Fruit fly (Drosophila melanogaster) whole organism, adult: ENCODE data around the gene Decay.

Experiments
- CG11617 ChIP-seq: fragments of 200-800 bp; sonication (Bioruptor generic); optimal IDR thresholded peaks from 2 replicates; lab custom pipeline; 2017; ENCODE audit warnings: mild to moderate bottlenecking, missing biosample characterization, missing genetic modification reagents, missing genetic modification characterization
- CG12768 ChIP-seq: fragments of 200-800 bp; sonication (Bioruptor generic); optimal IDR thresholded peaks from 2 replicates; lab custom pipeline; 2017; ENCODE audit warnings: missing biosample characterization, missing genetic modification characterization, mild to moderate bottlenecking, moderate library complexity, missing genetic modification reagents
- CG14711 ChIP-seq: fragments of 200-800 bp; sonication (Bioruptor generic); optimal IDR thresholded peaks from 2 replicates; lab custom pipeline; 2018; ENCODE audit warnings: missing biosample characterization, mild to moderate bottlenecking, missing genetic modification characterization, moderate library complexity
- CG1620 ChIP-seq: fragments of 200-800 bp; sonication (Bioruptor generic); optimal IDR thresholded peaks from 2 replicates; lab custom pipeline; 2016; ENCODE audit warnings: missing biosample characterization, missing genetic modification characterization
- CG33017 ChIP-seq: fragments of 200-800 bp; sonication (Bioruptor generic); optimal IDR thresholded peaks from 2 replicates; lab custom pipeline; 2018; ENCODE audit warnings: missing biosample characterization, mild to moderate bottlenecking, missing genetic modification characterization, moderate library complexity
- CG5204 ChIP-seq: fragments of 200-800 bp; sonication (Bioruptor generic); optimal IDR thresholded peaks from 2 replicates; lab custom pipeline; 2016; ENCODE audit warnings: missing biosample characterization, missing genetic modification characterization
- CG7045 ChIP-seq: fragments of 200-800 bp; sonication (Bioruptor generic); optimal IDR thresholded peaks from 2 replicates; lab custom pipeline; 2017; ENCODE audit warnings: missing biosample characterization, mild to moderate bottlenecking, missing genetic modification characterization
- CG7101 ChIP-seq: fragments of 200-800 bp; sonication (Bioruptor generic); optimal IDR thresholded peaks from 2 replicates; lab custom pipeline; 2018; ENCODE audit warnings: missing biosample characterization, mild to moderate bottlenecking, missing genetic modification characterization, moderate library complexity
- Clk ChIP-seq: fragments of 200-800 bp; sonication (Bioruptor generic); optimal IDR thresholded peaks from 2 replicates; lab custom pipeline; 2017; ENCODE audit warnings: missing biosample characterization, missing genetic modification characterization
- Crg-1 ChIP-seq: fragments of 200-800 bp; sonication (Bioruptor generic); optimal IDR thresholded peaks from 2 replicates; lab custom pipeline; 2016; ENCODE audit warnings: missing biosample characterization, missing genetic modification characterization
- Hr96 ChIP-seq: fragments of 200-800 bp; sonication (Bioruptor generic); optimal IDR thresholded peaks from 2 replicates; lab custom pipeline; 2016; ENCODE audit warnings: missing biosample characterization, missing genetic modification characterization
- Mnt ChIP-seq: fragments of 200-800 bp; sonication (Bioruptor generic); optimal IDR thresholded peaks from 2 replicates; lab custom pipeline; 2016; ENCODE audit warnings: missing biosample characterization, mild to moderate bottlenecking, missing genetic modification characterization
- bab1 ChIP-seq: fragments of 200-800 bp; sonication (Bioruptor generic); optimal IDR thresholded peaks from 3 replicates; lab custom pipeline; 2019; ENCODE audit warnings: missing biosample characterization, mild to moderate bottlenecking, missing genetic modification characterization, moderate library complexity
- cic ChIP-seq: fragments of 200-800 bp; sonication (Bioruptor generic); optimal IDR thresholded peaks from 2 replicates; lab custom pipeline; 2017; ENCODE audit warnings: missing biosample characterization, mild to moderate bottlenecking, missing genetic modification characterization, moderate library complexity
- cnc ChIP-seq, 2 experiments: fragments of >200 bp; optimal IDR thresholded peaks; 2 replicates each; lab custom pipeline; 2017
- kay ChIP-seq: fragments of 200-800 bp; sonication (Bioruptor generic); peaks from one replicate; lab custom pipeline; 2016; ENCODE audit warnings: missing biosample characterization, missing genetic modification characterization, borderline replicate concordance
- ovo ChIP-seq: fragments of 200-800 bp; sonication (Bioruptor generic); optimal IDR thresholded peaks from 2 replicates; lab custom pipeline; 2016; ENCODE audit warnings: missing biosample characterization, missing genetic modification characterization
- pad ChIP-seq: fragments of 200-800 bp; sonication (Bioruptor generic); optimal IDR thresholded peaks from 3 replicates; lab custom pipeline; 2017; ENCODE audit warnings: missing biosample characterization, missing genetic modification characterization, mild to moderate bottlenecking, moderate library complexity, missing genetic modification reagents
- tj ChIP-seq: fragments of 200-800 bp; sonication (Bioruptor generic); optimal IDR thresholded peaks from 3 replicates; lab custom pipeline; 2017; ENCODE audit warnings: missing biosample characterization, mild to moderate bottlenecking, missing genetic modification characterization, moderate library complexity
- toe ChIP-seq: fragments of 200-800 bp; sonication (Bioruptor generic); optimal IDR thresholded peaks from 2 replicates; lab custom pipeline; 2016; ENCODE audit warnings: missing biosample characterization, missing genetic modification characterization

Gene Decay

DNA sequence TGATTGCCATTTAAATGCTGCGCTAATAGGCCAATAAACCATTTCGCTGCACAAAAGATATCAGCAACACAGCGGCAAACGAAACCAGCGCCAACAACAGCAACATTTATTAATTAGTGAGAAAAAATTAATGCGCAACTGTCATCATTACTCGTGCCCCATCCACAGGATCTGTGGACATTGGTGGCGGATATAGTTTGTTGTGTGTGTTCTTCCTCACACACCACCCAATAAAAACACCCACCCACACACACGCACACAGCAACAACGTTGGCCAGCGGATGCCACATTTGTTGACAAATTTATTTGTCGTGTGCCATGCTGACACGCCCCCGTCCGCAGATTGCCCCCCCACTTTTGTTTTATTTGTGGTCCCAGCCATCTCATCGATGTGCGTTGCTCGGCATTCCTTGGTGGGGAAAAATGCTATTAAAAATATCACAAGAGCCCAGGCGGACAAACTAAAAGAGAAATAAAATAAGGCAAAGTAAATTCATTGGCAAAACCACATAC is 17.4 kb upstream of the Decay start:
- TF ChIP-seq bab1 (GFP tag; lab: Kevin White, UChicago) (no peak), cnc (optimal IDR thresholded peaks at IDR 0.05; lab: Kevin White, UChicago) (no peak), Hr96 (GFP tag; lab: Kevin White, UChicago) (no peak), CG11617 (no peak)

dm6 chr3R:16510128-16510527 is 9.3 kb upstream of the Decay start:
- no peak for TF ChIP-seq CG7045
- TF ChIP-seq CG7101 (tag; lab: Kevin White, UChicago) = no peak
- TF ChIP-seq CG1620 (GFP tag; lab: Kevin White, UChicago) = no peak
- no peak for TF ChIP-seq CG11617
- TF ChIP-seq CG33017 (tag; lab: Kevin White, UChicago) = no peak
- no peak for TF ChIP-seq cnc (optimal IDR thresholded peaks at IDR 0.05; lab: Kevin White, UChicago)
- no peak for TF ChIP-seq Clk (GFP tag; lab: Kevin White, UChicago)

dm6 chr3R:16507706-16508105 is 6.9 kb upstream of the Decay start:
- TF ChIP-seq cic (GFP tag; lab: Kevin White, UChicago) (no peak), CG11617 (no peak)

- TF ChIP-seq Mnt (GFP tag; lab: Kevin White, UChicago) (no peak), kay (GFP tag; lab: Kevin White, UChicago) (no peak), CG33017 (tag; lab: Kevin White, UChicago) (no peak), cnc (optimal IDR thresholded peaks at IDR 0.05; lab: Kevin White, UChicago) (no peak), CG1620 (GFP tag; lab: Kevin White, UChicago) (no peak), CG14711 (tag; lab: Kevin White, UChicago) (no peak), pad (no peak), bab1 (GFP tag; lab: Kevin White, UChicago) (no peak), CG5204 (GFP tag; lab: Kevin White, UChicago) (no peak)
Observed at dm6 chr3R:16504541-16504940, 3.7 kb upstream of the Decay start.

DNA sequence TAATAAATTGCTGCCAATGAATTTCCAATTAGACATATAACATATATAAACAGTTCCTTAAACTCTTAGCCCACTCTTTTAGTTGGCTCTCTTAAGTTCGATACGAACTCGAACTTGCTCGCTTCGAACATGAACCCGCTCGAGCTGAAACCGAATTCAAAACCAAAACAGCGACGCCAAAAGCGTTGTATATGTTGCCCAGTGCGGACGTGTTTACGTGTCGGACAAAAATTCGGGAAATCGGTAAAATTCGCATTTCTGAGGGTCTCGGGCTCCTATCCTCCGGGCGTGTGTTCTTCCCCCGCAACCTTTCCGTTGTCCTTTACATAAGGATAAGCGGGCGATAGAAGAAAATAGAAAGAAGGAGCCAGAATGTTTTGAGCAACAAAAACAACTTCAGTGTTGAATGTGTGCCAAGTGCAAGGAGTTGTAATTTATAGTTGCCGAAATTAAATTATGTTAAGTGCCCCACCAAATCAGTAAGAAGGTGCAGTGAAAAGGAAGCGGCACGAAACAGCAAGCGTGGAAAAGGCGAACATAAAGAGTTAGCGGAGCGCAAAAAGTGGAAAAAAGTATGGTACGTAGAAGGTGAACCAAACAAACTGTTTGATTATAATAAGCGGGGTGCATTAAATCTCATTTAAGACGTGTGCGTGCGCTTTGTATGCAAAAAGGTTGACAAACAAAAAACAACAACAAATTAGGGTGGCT is 1.9 kb upstream of the Decay start, which contains the start of gene CG42342:
Gene CG42342, plus strand, starts transcription at position 176 of the 711 bp plus-strand sequence.
- TF ChIP-seq CG33017 (tag; lab: Kevin White, UChicago) = no peak

dm6 chr3R:16498859-16499258 is 2.0 kb downstream of the Decay start, which contains the start of gene Gr89a:
Gene Gr89a, minus strand, starts transcription at chr3R:16498959.
- TF ChIP-seq CG12768 (GFP tag; lab: Kevin White, UChicago) (no peak), tj (GFP tag; lab: Kevin White, UChicago) (no peak), CG11617 (no peak), cnc (optimal IDR thresholded peaks at IDR 0.05; lab: Kevin White, UChicago) (no peak), CG33017 (tag; lab: Kevin White, UChicago) (no peak)

- no peak for TF ChIP-seq kay (GFP tag; lab: Kevin White, UChicago)
- no peak for TF ChIP-seq CG12768 (GFP tag; lab: Kevin White, UChicago)
- TF ChIP-seq pad = peak; percentile 1
- TF ChIP-seq tj (GFP tag; lab: Kevin White, UChicago) = no peak
- no peak for TF ChIP-seq Crg-1
- TF ChIP-seq Hr96 (GFP tag; lab: Kevin White, UChicago) = peak; percentile 0
- peak; percentile 61 for TF ChIP-seq CG7045
- no peak for TF ChIP-seq toe (GFP tag; lab: Kevin White, UChicago)
- TF ChIP-seq CG11617 = no peak
- TF ChIP-seq CG33017 (tag; lab: Kevin White, UChicago) = no peak
- TF ChIP-seq CG7101 (tag; lab: Kevin White, UChicago) = peak; percentile 44
- TF ChIP-seq cic (GFP tag; lab: Kevin White, UChicago) = no peak
- peak; percentile 41 for TF ChIP-seq CG5204 (GFP tag; lab: Kevin White, UChicago)
- peak; percentile 9 for TF ChIP-seq CG14711 (tag; lab: Kevin White, UChicago)
- TF ChIP-seq ovo (GFP tag; lab: Kevin White, UChicago) = no peak
- peak; percentile 5 for TF ChIP-seq CG1620 (GFP tag; lab: Kevin White, UChicago)
- peak; percentile 35 for TF ChIP-seq bab1 (GFP tag; lab: Kevin White, UChicago)
- TF ChIP-seq Clk (GFP tag; lab: Kevin White, UChicago) = no peak
- TF ChIP-seq cnc (optimal IDR thresholded peaks at IDR 0.05; lab: Kevin White, UChicago) = no peak
- peak; percentile 32 for TF ChIP-seq Mnt (GFP tag; lab: Kevin White, UChicago)
Observed at dm6 chr3R:16497379-16497778, 3.5 kb downstream of the Decay start.
